Worm (Caenorhabditis elegans): ENCODE results near the gene K02E7.4.

- TF ChIP-seq dao-5 (tag; optimal IDR thresholded peaks at IDR 0.05) = no peak
- no peak for TF ChIP-seq him-1 (tag; optimal IDR thresholded peaks at IDR 0.05)
- no peak for TF ChIP-seq W03F9.2 (tag; optimal IDR thresholded peaks at IDR 0.05)
Observed at ce11 chrII:1063926-1064325, 8.3 kb upstream of the K02E7.4 start.

Measured in whole organism, L4/young adult.